Fruit fly (Drosophila melanogaster): ENCODE data around the gene CG4520.

Gene CG4520

dm6 chr3R:15768900-15769299 is 24.4 kb downstream of the CG4520 start:
- TF ChIP-seq Dfd (GFP tag; optimal IDR thresholded peaks at IDR 0.05) (peak in 1 of 2 experiments; percentile 58), scrt (GFP tag; optimal IDR thresholded peaks at IDR 0.05) (no peak)

- TF ChIP-seq CG32532 (GFP tag; IDR thresholded peaks at IDR 0.05) (no peak), Optix (GFP tag; IDR thresholded peaks at IDR 0.05) (no peak), Eip74EF (GFP tag; optimal IDR thresholded peaks at IDR 0.05) (no peak), CG4404 (GFP tag; IDR thresholded peaks at IDR 0.05) (no peak), CG13287 (GFP tag; IDR thresholded peaks at IDR 0.05; ENCODE audit: partially characterized antibody) (no peak), Dip3 (GFP tag; optimal IDR thresholded peaks at IDR 0.05) (no peak), CG2875 (GFP tag; optimal IDR thresholded peaks at IDR 0.05) (no peak), nau (GFP tag; optimal IDR thresholded peaks at IDR 0.05) (no peak), CG31365 (tag; optimal IDR thresholded peaks at IDR 0.05) (peak; percentile 53), CG16813 (GFP tag; IDR thresholded peaks at IDR 0.05; ENCODE audit: partially characterized antibody) (no peak), E2f2 (GFP tag; IDR thresholded peaks at IDR 0.05) (no peak), Rfx (GFP tag; IDR thresholded peaks at IDR 0.05) (peak; percentile 61; the same call in 1 of the 2 replicates), Oli (tag; optimal IDR thresholded peaks at IDR 0.05) (no peak), jigr1 (GFP tag; IDR thresholded peaks at IDR 0.05) (no peak), scrt (GFP tag; optimal IDR thresholded peaks at IDR 0.05) (peak; percentile 71), CG12219 (GFP tag; optimal IDR thresholded peaks at IDR 0.05) (no peak), CG17328 (GFP tag; IDR thresholded peaks at IDR 0.05) (no peak)
Measured at dm6 chr3R:15774128-15774527, 29.7 kb downstream of the CG4520 start, which contains the start of gene Ttc26. Gene Ttc26 (plus strand): TSS chr3R:15774416.

- TF ChIP-seq Ets97D (GFP tag; optimal IDR thresholded peaks at IDR 0.05) (no peak), CG32772 (GFP tag; IDR thresholded peaks at IDR 0.05) (no peak), CG42726 (GFP tag; IDR thresholded peaks at IDR 0.05; ENCODE audit: partially characterized antibody) (no peak), zfh2 (GFP tag; optimal IDR thresholded peaks at IDR 0.05) (no peak), h (optimal IDR thresholded peaks at IDR 0.05) (no peak), CG9727 (GFP tag; optimal IDR thresholded peaks at IDR 0.05) (no peak), CG11398 (GFP tag; optimal IDR thresholded peaks at IDR 0.05) (no peak)
Measured at dm6 chr3R:15775242-15775641, 30.8 kb downstream of the CG4520 start, which contains the start of gene CG45207. Gene CG45207 (minus strand): TSS chr3R:15775342.

dm6 chr3R:15779505-15779904 is 35.1 kb downstream of the CG4520 start, which contains the start of gene CG5614:
Gene CG5614 (plus strand): TSS chr3R:15779805.
- TF ChIP-seq lbe (GFP tag; optimal IDR thresholded peaks at IDR 0.05) (no peak), lola (GFP tag; optimal IDR thresholded peaks at IDR 0.05) (no peak), dati (GFP tag; IDR thresholded peaks at IDR 0.05) (no peak), CG14860 (GFP tag; IDR thresholded peaks at IDR 0.05; ENCODE audit: partially characterized antibody) (no peak), eve (GFP tag; optimal IDR thresholded peaks at IDR 0.05) (no peak), CG16815 (GFP tag; optimal IDR thresholded peaks at IDR 0.05) (no peak), Pdp1 (GFP tag; optimal IDR thresholded peaks at IDR 0.05) (no peak), Atf6 (GFP tag; IDR thresholded peaks at IDR 0.05) (no peak), Dbx (GFP tag; IDR thresholded peaks at IDR 0.05) (no peak), GATAe (GFP tag; conservative IDR thresholded peaks at IDR 0.05) (no peak), Scr (GFP tag; IDR thresholded peaks at IDR 0.05; ENCODE audit: partially characterized antibody) (no peak), CG9727 (GFP tag; optimal IDR thresholded peaks at IDR 0.05) (no peak), ato (GFP tag; IDR thresholded peaks at IDR 0.05; ENCODE audit: partially characterized antibody) (no peak), lmd (GFP tag; IDR thresholded peaks at IDR 0.05) (no peak)

Measured in whole organism, embryonic.